Worm (Caenorhabditis elegans) whole organism, L2 larva: ENCODE data around the gene Y60A9.1.
A peak's percentile ranks its signal among the peaks of the same experiment; 100 is the strongest.

Experiments used
- C34F6.9 ChIP-seq: fragments of 150-350 bp; optimal IDR thresholded peaks from 2 replicates; lab custom pipeline; 2014; ENCODE audit warnings: missing biosample characterization, missing genetic modification characterization
- F13H6.1 ChIP-seq: sonication (generic microtip); optimal IDR thresholded peaks from 2 replicates; lab custom pipeline; 2016; ENCODE audit warnings: missing genetic modification characterization, missing compliant biosample characterization
- Y55F3AM.14 ChIP-seq: fragments of 200-800 bp; sonication (Bioruptor generic); optimal IDR thresholded peaks from 2 replicates; lab custom pipeline; 2018; ENCODE audit warnings: mild to moderate bottlenecking, missing genetic modification characterization, missing compliant biosample characterization
- ZK546.5 ChIP-seq: sonication (generic microtip); optimal IDR thresholded peaks from 2 replicates; lab custom pipeline; 2017; ENCODE audit warnings: missing biosample characterization, missing genetic modification characterization
- aly-2 ChIP-seq: fragments of 150-350 bp; optimal IDR thresholded peaks from 2 replicates; lab custom pipeline; 2014; ENCODE audit warnings: missing biosample characterization, missing genetic modification characterization
- ama-1 ChIP-seq: fragments of 150-350 bp; optimal IDR thresholded peaks from 2 replicates; lab custom pipeline; 2018; ENCODE audit warnings: inconsistent platforms
- ceh-16 ChIP-seq: fragments of 150-350 bp; optimal IDR thresholded peaks from 2 replicates; lab custom pipeline; 2014; ENCODE audit warnings: missing biosample characterization, missing genetic modification characterization
- ceh-82 ChIP-seq: fragments of 150-350 bp; optimal IDR thresholded peaks from 2 replicates; lab custom pipeline; 2014; ENCODE audit warnings: missing biosample characterization, missing genetic modification characterization
- crh-2 ChIP-seq: sonication (generic microtip); optimal IDR thresholded peaks from 2 replicates; lab custom pipeline; 2017; ENCODE audit warnings: missing biosample characterization, missing genetic modification characterization
- egl-27 ChIP-seq: sonication (generic microtip); optimal IDR thresholded peaks from 3 replicates; lab custom pipeline; 2017; ENCODE audit warnings: missing biosample characterization, missing genetic modification reagents, missing genetic modification characterization
- elt-1 ChIP-seq: fragments of 150-350 bp; optimal IDR thresholded peaks from 2 replicates; lab custom pipeline; 2014; ENCODE audit warnings: missing biosample characterization, missing genetic modification characterization
- fos-1 ChIP-seq: fragments of 150-350 bp; optimal IDR thresholded peaks from 2 replicates; lab custom pipeline; 2014; ENCODE audit warnings: missing biosample characterization, missing genetic modification characterization
- lin-11 ChIP-seq: fragments of 150-350 bp; sonication (generic microtip); optimal IDR thresholded peaks from 2 replicates; lab custom pipeline; 2014; ENCODE audit warnings: missing biosample characterization, missing genetic modification characterization, inconsistent platforms, mixed read lengths
- lin-13 ChIP-seq: fragments of 150-350 bp; optimal IDR thresholded peaks from 2 replicates; lab custom pipeline; 2014; ENCODE audit warnings: missing biosample characterization, missing genetic modification reagents, missing genetic modification characterization
- lin-39 ChIP-seq: fragments of 150-350 bp; optimal IDR thresholded peaks from 2 replicates; lab custom pipeline; 2014; ENCODE audit warnings: missing biosample characterization, missing genetic modification reagents, missing genetic modification characterization
- lsy-2 ChIP-seq, 2 experiments: fragments of 150-350 bp in 1 of 2; sonication (generic microtip) in 1 of 2; optimal IDR thresholded peaks; 2 replicates each; lab custom pipeline; 2014 to 2017; ENCODE audit warnings: missing biosample characterization in 2 of 2, missing genetic modification characterization in 2 of 2
- mab-5 ChIP-seq: fragments of 150-350 bp; optimal IDR thresholded peaks from 2 replicates; lab custom pipeline; 2014; ENCODE audit warnings: missing biosample characterization, missing genetic modification characterization
- mbf-1 ChIP-seq: sonication (generic microtip); optimal IDR thresholded peaks from 2 replicates; lab custom pipeline; 2017; ENCODE audit warnings: missing biosample characterization, missing genetic modification characterization
- mdl-1 ChIP-seq, 2 experiments: fragments of 150-350 bp in 1 of 2; sonication (generic microtip) in 1 of 2; optimal IDR thresholded peaks; 2 replicates each; lab custom pipeline; 2017; ENCODE audit warnings: missing biosample characterization in 2 of 2, missing genetic modification characterization in 2 of 2
- nhr-10 ChIP-seq: sonication (generic microtip); optimal IDR thresholded peaks from 2 replicates; lab custom pipeline; 2017; ENCODE audit warnings: missing biosample characterization, missing genetic modification characterization
- nhr-11 ChIP-seq: fragments of 150-350 bp; optimal IDR thresholded peaks from 2 replicates; lab custom pipeline; 2014; ENCODE audit warnings: missing biosample characterization, missing genetic modification characterization
- nhr-12 ChIP-seq: fragments of 150-350 bp; optimal IDR thresholded peaks from 2 replicates; lab custom pipeline; 2014; ENCODE audit warnings: missing biosample characterization, missing genetic modification characterization
- nhr-129 ChIP-seq: fragments of 150-350 bp; optimal IDR thresholded peaks from 2 replicates; lab custom pipeline; 2014; ENCODE audit warnings: missing biosample characterization, missing genetic modification characterization
- nhr-21 ChIP-seq: fragments of 150-350 bp; optimal IDR thresholded peaks from 2 replicates; lab custom pipeline; 2014; ENCODE audit warnings: missing biosample characterization, missing genetic modification characterization
- nhr-25 ChIP-seq: fragments of 150-350 bp; sonication (generic microtip); optimal IDR thresholded peaks from 3 replicates; lab custom pipeline; 2014; ENCODE audit warnings: missing biosample characterization, missing genetic modification characterization
- nhr-6 ChIP-seq: fragments of 150-350 bp; optimal IDR thresholded peaks from 2 replicates; lab custom pipeline; 2014; ENCODE audit warnings: missing biosample characterization, missing genetic modification characterization
- nhr-77 ChIP-seq: fragments of 150-350 bp; optimal IDR thresholded peaks from 2 replicates; lab custom pipeline; 2014; ENCODE audit warnings: missing biosample characterization, missing genetic modification characterization
- sem-4 ChIP-seq: fragments of 150-350 bp; optimal IDR thresholded peaks from 2 replicates; lab custom pipeline; 2014; ENCODE audit warnings: missing biosample characterization, missing genetic modification reagents, missing genetic modification characterization
- skn-1 ChIP-seq: sonication (generic microtip); optimal IDR thresholded peaks from 2 replicates; lab custom pipeline; 2017; ENCODE audit warnings: missing biosample characterization, missing genetic modification characterization
- sma-3 ChIP-seq: sonication (generic microtip); optimal IDR thresholded peaks from 2 replicates; lab custom pipeline; 2016; ENCODE audit warnings: missing genetic modification reagents, missing genetic modification characterization, missing compliant biosample characterization
- sma-9 ChIP-seq, 2 experiments: fragments of 150-350 bp in 1 of 2; sonication (generic microtip) in 1 of 2; optimal IDR thresholded peaks; 2 replicates each; lab custom pipeline; 2014 to 2016; ENCODE audit warnings: missing genetic modification characterization in 2 of 2, mild to moderate bottlenecking in 1 of 2, missing biosample characterization in 1 of 2, missing compliant biosample characterization in 1 of 2, missing genetic modification reagents in 1 of 2, moderate library complexity in 1 of 2
- snpc-4 ChIP-seq: fragments of 150-350 bp; optimal IDR thresholded peaks from 2 replicates; lab custom pipeline; 2014; ENCODE audit warnings: missing biosample characterization, missing genetic modification characterization
- unc-55 ChIP-seq: fragments of 150-350 bp; sonication (generic microtip); optimal IDR thresholded peaks from 3 replicates; lab custom pipeline; 2014; ENCODE audit warnings: missing biosample characterization, missing genetic modification reagents, missing genetic modification characterization
- unc-62 ChIP-seq: fragments of 150-350 bp; optimal IDR thresholded peaks from 2 replicates; lab custom pipeline; 2014; ENCODE audit warnings: missing biosample characterization, missing genetic modification reagents, missing genetic modification characterization
- zag-1 ChIP-seq: fragments of 150-350 bp; optimal IDR thresholded peaks from 2 replicates; lab custom pipeline; 2014; ENCODE audit warnings: missing biosample characterization, missing genetic modification characterization
- ztf-11 ChIP-seq: sonication (generic microtip); optimal IDR thresholded peaks from 2 replicates; lab custom pipeline; 2017; ENCODE audit warnings: missing biosample characterization, missing genetic modification characterization
- ztf-4 ChIP-seq: fragments of 150-350 bp; optimal IDR thresholded peaks from 2 replicates; lab custom pipeline; 2014; ENCODE audit warnings: missing biosample characterization, missing genetic modification characterization

Y60A9.1 gene

ce11 chrX:14356683-14357287, 38.4 kb downstream of the Y60A9.1 start:
- no peak for TF ChIP-seq ceh-82 (tag; lab: Kevin White, UChicago)
- TF ChIP-seq crh-2 = peak; percentile 17
- TF ChIP-seq unc-62 (GFP tag; lab: Kevin White, UChicago) = no peak
- no peak for TF ChIP-seq snpc-4
- TF ChIP-seq mbf-1 (tag; lab: Kevin White, UChicago) = no peak
- no peak for TF ChIP-seq Y55F3AM.14
- peak; percentile 43 for TF ChIP-seq egl-27 (tag; lab: Kevin White, UChicago)
- no peak for TF ChIP-seq nhr-77 (tag; lab: Kevin White, UChicago)
- TF ChIP-seq F13H6.1 (tag; lab: Kevin White, UChicago) = peak; percentile 38
- TF ChIP-seq sma-9 (GFP tag; optimal IDR thresholded peaks at IDR 0.05; lab: Kevin White, UChicago) = peak; percentile 75
- TF ChIP-seq sma-9 (tag; optimal IDR thresholded peaks at IDR 0.05; lab: Kevin White, UChicago) = no peak
- no peak for TF ChIP-seq ama-1 (lab: Kevin White, UChicago)
- TF ChIP-seq lin-13 (GFP tag; lab: Kevin White, UChicago) = no peak
- TF ChIP-seq lsy-2 (tag; optimal IDR thresholded peaks at IDR 0.05; lab: Kevin White, UChicago) = peak in 1 of 2 experiments; percentile 46
- TF ChIP-seq elt-1 (tag; lab: Kevin White, UChicago) = no peak
- TF ChIP-seq nhr-25 (tag; lab: Kevin White, UChicago) = no peak
- TF ChIP-seq lin-11 (tag; lab: Kevin White, UChicago) = no peak
- TF ChIP-seq C34F6.9 (tag; lab: Kevin White, UChicago) = peak; percentile 47
- TF ChIP-seq, all 48 proteins: peak for 6

- TF ChIP-seq ceh-16 (tag; lab: Kevin White, UChicago) (no peak), nhr-12 (tag; lab: Kevin White, UChicago) (no peak), nhr-11 (no peak), skn-1 (tag; lab: Kevin White, UChicago) (no peak), mbf-1 (tag; lab: Kevin White, UChicago) (no peak), mab-5 (tag; lab: Kevin White, UChicago) (no peak), ztf-11 (no peak), F13H6.1 (tag; lab: Kevin White, UChicago) (no peak), lsy-2 (tag; optimal IDR thresholded peaks at IDR 0.05; lab: Kevin White, UChicago) (no peak), nhr-6 (tag; lab: Kevin White, UChicago) (no peak), snpc-4 (no peak), mdl-1 (tag; optimal IDR thresholded peaks at IDR 0.05; lab: Kevin White, UChicago) (no peak), fos-1 (tag; lab: Kevin White, UChicago) (no peak), ceh-82 (tag; lab: Kevin White, UChicago) (no peak), ama-1 (lab: Kevin White, UChicago) (no peak), elt-1 (tag; lab: Kevin White, UChicago) (no peak), ztf-4 (tag; lab: Kevin White, UChicago) (no peak)
These were observed 40.1 kb downstream of the Y60A9.1 start for ce11 chrX:14355034-14355433.

DNA sequence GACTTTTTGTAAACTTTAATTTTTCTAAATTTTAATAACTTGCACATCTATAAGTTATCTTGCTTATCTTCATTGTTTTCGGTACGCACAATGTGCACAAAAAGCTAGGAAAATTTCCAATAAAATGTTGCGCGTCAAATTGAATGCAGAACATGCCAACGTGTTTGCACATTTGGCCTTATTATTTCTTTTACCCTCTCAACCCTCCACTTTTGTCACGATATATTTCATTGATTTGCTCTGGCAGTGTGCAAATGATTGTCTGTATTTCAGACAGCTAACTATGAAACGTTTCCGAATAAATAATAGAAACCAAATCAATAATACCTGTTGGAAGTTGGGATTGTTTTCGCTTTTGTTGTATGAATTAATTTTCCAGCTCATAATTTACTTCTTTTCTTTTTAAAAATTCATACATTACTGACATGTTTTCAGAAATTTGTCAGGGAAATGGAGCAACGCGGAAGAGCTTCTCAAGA, 45.4 kb downstream of the Y60A9.1 start, which contains the start of gene wdr-5.2:
Gene wdr-5.2, plus strand, starts transcription at position 429 of the 479 bp plus-strand sequence.
- TF ChIP-seq lin-11 (tag; lab: Kevin White, UChicago) = no peak
- TF ChIP-seq ztf-11 = no peak
- TF ChIP-seq nhr-129 = no peak
- peak; percentile 67 for TF ChIP-seq unc-55 (GFP tag; lab: Kevin White, UChicago)
- TF ChIP-seq ztf-4 (tag; lab: Kevin White, UChicago) = no peak
- TF ChIP-seq sma-3 = no peak
- peak; percentile 4 for TF ChIP-seq sma-9 (GFP tag; optimal IDR thresholded peaks at IDR 0.05; lab: Kevin White, UChicago)
- no peak for TF ChIP-seq sma-9 (tag; optimal IDR thresholded peaks at IDR 0.05; lab: Kevin White, UChicago)
- TF ChIP-seq lin-39 = no peak
- TF ChIP-seq zag-1 (tag; lab: Kevin White, UChicago) = no peak
- no peak for TF ChIP-seq ZK546.5
- no peak for TF ChIP-seq nhr-10 (tag; lab: Kevin White, UChicago)
- TF ChIP-seq C34F6.9 (tag; lab: Kevin White, UChicago) = peak; percentile 53
- TF ChIP-seq crh-2 = peak; percentile 21
- TF ChIP-seq egl-27 (tag; lab: Kevin White, UChicago) = no peak
- TF ChIP-seq lin-13 (GFP tag; lab: Kevin White, UChicago) = peak; percentile 10
- TF ChIP-seq Y55F3AM.14 = no peak
- TF ChIP-seq aly-2 (tag; lab: Kevin White, UChicago) = no peak
- no peak for TF ChIP-seq ceh-16 (tag; lab: Kevin White, UChicago)
- no peak for TF ChIP-seq sem-4 (tag; lab: Kevin White, UChicago)
- no peak for TF ChIP-seq nhr-21 (tag; lab: Kevin White, UChicago)
- TF ChIP-seq, all 48 proteins: peak for 5
